Worm (Caenorhabditis elegans): Measurements from ENCODE around the gene W07A12.4.

The W07A12.4 gene

ce11 chrII:9190513-9191099 is 44.5 kb downstream of the W07A12.4 start:
- TF ChIP-seq fkh-4 (tag; optimal IDR thresholded peaks at IDR 0.05; ENCODE audit: borderline replicate concordance) (no peak), Y116A8C.19 (tag; optimal IDR thresholded peaks at IDR 0.05; ENCODE audit: borderline replicate concordance) (no peak), ztf-11 (tag; optimal IDR thresholded peaks at IDR 0.05) (no peak), blmp-1 (tag; optimal IDR thresholded peaks at IDR 0.05) (peak; percentile 62)

- TF ChIP-seq zip-4 (GFP tag; optimal IDR thresholded peaks at IDR 0.05) (no peak), efl-1 (optimal IDR thresholded peaks at IDR 0.05) (no peak), efl-1 (GFP tag; optimal IDR thresholded peaks at IDR 0.05 in 1 of 2) (peak in 1 of 2 experiments; percentile 27)
Measured at ce11 chrII:9194195-9194594, 48.1 kb downstream of the W07A12.4 start, which contains the start of gene twk-4. twk-4 (minus strand) TSS chrII:9194295.

ce11 chrII:9196325-9196724 is 50.3 kb downstream of the W07A12.4 start:
- TF ChIP-seq aha-1 (tag; optimal IDR thresholded peaks at IDR 0.05) (no peak), elt-2 (tag; optimal IDR thresholded peaks at IDR 0.05) (peak; percentile 49), lin-35 (GFP tag; optimal IDR thresholded peaks at IDR 0.05) (peak in 1 of 2 experiments; percentile 8), mef-2 (tag; optimal IDR thresholded peaks at IDR 0.05) (no peak), nhr-90 (tag; optimal IDR thresholded peaks at IDR 0.05; ENCODE audit: poor library complexity) (no peak), lin-13 (GFP tag; optimal IDR thresholded peaks at IDR 0.05) (no peak), hpl-2 (GFP tag; optimal IDR thresholded peaks at IDR 0.05) (no peak), unc-98 (GFP tag; IDR thresholded peaks at IDR 0.05) (no peak)

ce11 chrII:9197212-9197611 is 51.2 kb downstream of the W07A12.4 start, which contains the start of gene let-23:
let-23 (plus strand) TSS chrII:9197512.
- no peak for TF ChIP-seq lir-3 (tag; optimal IDR thresholded peaks at IDR 0.05; ENCODE audit: poor library complexity)
- TF ChIP-seq efl-1 (optimal IDR thresholded peaks at IDR 0.05): no peak
- peak in 1 of 2 experiments; percentile 32 for TF ChIP-seq efl-1 (GFP tag; optimal IDR thresholded peaks at IDR 0.05 in 1 of 2)

All from whole organism, L1 larva.